Worm (Caenorhabditis elegans) whole organism, late embryonic: Measurements from ENCODE around the gene F20A1.8.

ENCODE experiments used
- dve-1 ChIP-seq: sonication (generic microtip); optimal IDR thresholded peaks from 2 replicates; lab custom pipeline; 2017; ENCODE audit warnings: antibody characterized with exemption, mild to moderate bottlenecking, missing genetic modification characterization, missing compliant biosample characterization
- madf-2 ChIP-seq: sonication (generic microtip); optimal IDR thresholded peaks from 2 replicates; lab custom pipeline; 2017; ENCODE audit warnings: missing genetic modification characterization, missing compliant biosample characterization
- pag-3 ChIP-seq: sonication (generic microtip); optimal IDR thresholded peaks from 2 replicates; lab custom pipeline; 2016; ENCODE audit warnings: missing compliant biosample characterization, missing genetic modification characterization, borderline replicate concordance
- sdc-2 ChIP-seq: sonication (generic microtip); optimal IDR thresholded peaks from 2 replicates; lab custom pipeline; 2016; ENCODE audit warnings: missing genotype, missing genetic modification characterization, missing compliant biosample characterization
- unc-3 ChIP-seq, 2 experiments: fragments of 200-800 bp in 1 of 2; sonication (Bioruptor generic) in 1 of 2; sonication (generic microtip) in 1 of 2; conservative IDR thresholded peaks in 1 of 2; optimal IDR thresholded peaks in 1 of 2; 2 replicates each; pipeline versions ENCODE4 v1.3.6 to Lab custom; 2016 to 2022; ENCODE audit warnings: missing compliant biosample characterization in 2 of 2, missing genetic modification characterization in 2 of 2, missing genetic modification reagents in 1 of 2
- unc-86 ChIP-seq: sonication (generic microtip); optimal IDR thresholded peaks from 2 replicates; lab custom pipeline; 2016; ENCODE audit warnings: missing genetic modification characterization, missing compliant biosample characterization
- zip-5 ChIP-seq: sonication (generic microtip); optimal IDR thresholded peaks from 2 replicates; lab custom pipeline; 2016; ENCODE audit warnings: missing genetic modification characterization, missing compliant biosample characterization

DNA sequence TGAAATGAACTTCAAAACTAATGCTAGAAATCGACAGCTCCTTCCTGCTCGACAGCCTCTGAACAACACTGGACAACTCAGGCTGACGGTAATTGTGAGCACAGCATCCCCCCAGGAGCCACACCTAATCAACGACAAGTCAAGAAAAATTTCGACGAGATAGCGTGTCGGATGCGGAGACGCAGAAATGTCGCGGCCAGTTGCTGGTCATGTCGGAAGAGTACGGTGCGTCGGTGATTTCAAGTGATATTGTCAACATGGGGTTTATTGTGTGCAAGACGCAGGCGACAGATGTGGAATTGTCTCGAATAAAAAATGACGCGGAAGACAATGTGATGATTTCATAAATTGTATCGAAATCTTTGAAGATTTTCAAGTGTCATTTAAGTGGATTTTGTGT lies 10.9 kb downstream of the F20A1.8 start, which contains the start of gene twk-11:
- no peak for TF ChIP-seq sdc-2 (tag; lab: Kevin White, UChicago)
- TF ChIP-seq unc-86 (tag; lab: Kevin White, UChicago): no peak
- TF ChIP-seq zip-5 (tag; lab: Kevin White, UChicago): no peak
- TF ChIP-seq madf-2: no peak
- no peak for TF ChIP-seq dve-1
- no peak for TF ChIP-seq unc-3 (GFP tag; conservative IDR thresholded peaks at IDR 0.05; lab: Robert Waterston, UW)
- TF ChIP-seq unc-3 (tag; optimal IDR thresholded peaks at IDR 0.05; lab: Kevin White, UChicago): no peak
- no peak for TF ChIP-seq pag-3
